Fruit fly (Drosophila melanogaster) whole organism, embryonic: Measurements from ENCODE around the gene Rip11.
A peak's percentile ranks its signal among the peaks of the same experiment; 100 is the strongest.

ENCODE experiments used
- Aef1 ChIP-seq: fragments of 200-800 bp; sonication (Bioruptor generic); IDR thresholded peaks from 3 replicates; pipeline ENCODE4 v1.3.6; 2022; ENCODE audit warnings: missing biosample characterization, missing genetic modification characterization
- Antp ChIP-seq: fragments of 200-800 bp; sonication (Bioruptor generic); optimal IDR thresholded peaks from 3 replicates; lab custom pipeline; 2016; ENCODE audit warnings: missing biosample characterization, missing genetic modification characterization
- CG1024 ChIP-seq: fragments of 200-800 bp; sonication (Bioruptor generic); IDR thresholded peaks from 2 replicates; pipeline ENCODE4 v1.3.6; 2022; ENCODE audit warnings: missing biosample characterization, missing genetic modification characterization
- CG10267 ChIP-seq: fragments of 200-800 bp; sonication (Bioruptor generic); optimal IDR thresholded peaks from 2 replicates; lab custom pipeline; 2018; ENCODE audit warnings: missing biosample characterization, mild to moderate bottlenecking, missing genetic modification characterization, moderate library complexity
- CG10366 ChIP-seq: fragments of 200-800 bp; sonication (Bioruptor generic); IDR thresholded peaks from 2 replicates; pipeline ENCODE4 v1.3.6; 2022; ENCODE audit warnings: missing biosample characterization, missing genetic modification characterization
- CG11696 ChIP-seq: fragments of 200-800 bp; sonication (Bioruptor generic); IDR thresholded peaks from 2 replicates; pipeline ENCODE4 v1.3.6; 2022; ENCODE audit warnings: missing biosample characterization, missing genetic modification characterization
- CG12744 ChIP-seq: fragments of 200-800 bp; sonication (Bioruptor generic); optimal IDR thresholded peaks from 2 replicates; lab custom pipeline; 2016; ENCODE audit warnings: missing biosample characterization, missing genetic modification characterization
- CG15011 ChIP-seq: fragments of 200-800 bp; sonication (Bioruptor generic); optimal IDR thresholded peaks from 3 replicates; lab custom pipeline; 2018; ENCODE audit warnings: missing biosample characterization, mild to moderate bottlenecking, missing genetic modification characterization
- CG15514 ChIP-seq: fragments of 200-800 bp; sonication (Bioruptor generic); optimal IDR thresholded peaks from 3 replicates; lab custom pipeline; 2017; ENCODE audit warnings: missing biosample characterization, missing genetic modification characterization, mild to moderate bottlenecking, moderate library complexity, missing genetic modification reagents
- CG15601 ChIP-seq: fragments of 200-800 bp; sonication (Bioruptor generic); optimal IDR thresholded peaks from 3 replicates; lab custom pipeline; 2019; ENCODE audit warnings: missing biosample characterization, mild to moderate bottlenecking, missing genetic modification characterization, moderate library complexity
- CG16815 ChIP-seq: fragments of 200-800 bp; sonication (Bioruptor generic); optimal IDR thresholded peaks from 3 replicates; lab custom pipeline; 2017; ENCODE audit warnings: missing biosample characterization, mild to moderate bottlenecking, missing genetic modification characterization
- CG18011 ChIP-seq: fragments of 200-800 bp; sonication (Bioruptor generic); optimal IDR thresholded peaks from 2 replicates; lab custom pipeline; 2017; ENCODE audit warnings: missing biosample characterization, missing genetic modification characterization, mild to moderate bottlenecking, moderate library complexity, missing genotype
- CG18619 ChIP-seq: fragments of 200-800 bp; sonication (Bioruptor generic); optimal IDR thresholded peaks from 3 replicates; lab custom pipeline; 2017; ENCODE audit warnings: missing biosample characterization, mild to moderate bottlenecking, missing genetic modification characterization
- CG2889 ChIP-seq: fragments of 200-800 bp; sonication (Bioruptor generic); IDR thresholded peaks from 3 replicates; pipeline ENCODE4 v1.3.6; 2022; ENCODE audit warnings: missing biosample characterization, missing genetic modification characterization
- CG33213 ChIP-seq: fragments of 200-800 bp; sonication (Bioruptor generic); optimal IDR thresholded peaks from 3 replicates; lab custom pipeline; 2016; ENCODE audit warnings: missing biosample characterization, missing genetic modification characterization
- CG3838 ChIP-seq: fragments of 200-800 bp; sonication (Bioruptor generic); optimal IDR thresholded peaks from 3 replicates; lab custom pipeline; 2016; ENCODE audit warnings: missing biosample characterization, missing genetic modification characterization
- CG43689 ChIP-seq: fragments of 200-800 bp; sonication (Bioruptor generic); IDR thresholded peaks from 2 replicates; pipeline ENCODE4 v1.3.6; 2022; ENCODE audit warnings: missing biosample characterization, missing genetic modification characterization
- CG4730 ChIP-seq: fragments of 200-800 bp; sonication (Bioruptor generic); IDR thresholded peaks from 2 replicates; pipeline ENCODE4 v1.3.6; 2022; ENCODE audit warnings: missing biosample characterization, missing genetic modification characterization
- CG6683 ChIP-seq: fragments of 200-800 bp; sonication (Bioruptor generic); optimal IDR thresholded peaks from 2 replicates; lab custom pipeline; 2017; ENCODE audit warnings: missing biosample characterization, mild to moderate bottlenecking, missing genetic modification characterization, missing genetic modification reagents
- CG6791 ChIP-seq: fragments of 200-800 bp; sonication (Bioruptor generic); IDR thresholded peaks from 3 replicates; pipeline ENCODE4 v1.3.6; 2022; ENCODE audit warnings: missing biosample characterization, missing genetic modification characterization; ENCODE audit not compliant: partially characterized antibody
- CG8359 ChIP-seq: fragments of 200-800 bp; sonication (Bioruptor generic); optimal IDR thresholded peaks from 2 replicates; lab custom pipeline; 2017; ENCODE audit warnings: missing biosample characterization, mild to moderate bottlenecking, missing genetic modification characterization, borderline replicate concordance
- Dek ChIP-seq: fragments of 200-800 bp; sonication (Bioruptor generic); optimal IDR thresholded peaks from 3 replicates; lab custom pipeline; 2019; ENCODE audit warnings: missing biosample characterization, mild to moderate bottlenecking, missing genetic modification characterization, moderate library complexity
- E2f2 ChIP-seq: fragments of 200-800 bp; sonication (Bioruptor generic); IDR thresholded peaks from 2 replicates; pipeline ENCODE4 v1.3.6; 2022; ENCODE audit warnings: missing biosample characterization, missing genetic modification characterization
- Elba2 ChIP-seq: fragments of 200-800 bp; sonication (Bioruptor generic); optimal IDR thresholded peaks from 3 replicates; lab custom pipeline; 2016; ENCODE audit warnings: missing biosample characterization, missing genetic modification characterization
- GATAe ChIP-seq: fragments of 200-800 bp; sonication (Bioruptor generic); conservative IDR thresholded peaks from 2 replicates; pipeline ENCODE4 v1.3.6; 2022; ENCODE audit warnings: missing biosample characterization, missing genetic modification characterization
- Gug ChIP-seq: fragments of 200-800 bp; sonication (Bioruptor generic); IDR thresholded peaks from 4 replicates; pipeline ENCODE4 v1.3.6; 2022; ENCODE audit warnings: missing biosample characterization, missing genetic modification characterization
- HHEX ChIP-seq: fragments of 200-800 bp; sonication (Bioruptor generic); optimal IDR thresholded peaks from 3 replicates; lab custom pipeline; 2017; ENCODE audit warnings: missing biosample characterization, mild to moderate bottlenecking, missing genetic modification characterization, missing genetic modification reagents
- HmgZ ChIP-seq: fragments of 200-800 bp; sonication (Bioruptor generic); optimal IDR thresholded peaks from 2 replicates; lab custom pipeline; 2018; ENCODE audit warnings: missing biosample characterization, mild to moderate bottlenecking, missing genetic modification characterization
- Neu2 ChIP-seq: fragments of 200-800 bp; sonication (Bioruptor generic); optimal IDR thresholded peaks from 3 replicates; lab custom pipeline; 2016; ENCODE audit warnings: missing biosample characterization, missing genetic modification characterization, borderline replicate concordance
- Nf-YA ChIP-seq: fragments of 200-800 bp; sonication (Bioruptor generic); IDR thresholded peaks from 2 replicates; pipeline ENCODE4 v1.3.6; 2022; ENCODE audit warnings: missing biosample characterization, missing genetic modification characterization
- Optix ChIP-seq: fragments of 200-800 bp; sonication (Bioruptor generic); IDR thresholded peaks from 3 replicates; pipeline ENCODE4 v1.3.6; 2022; ENCODE audit warnings: missing biosample characterization, missing genetic modification characterization
- Sry-δ ChIP-seq: fragments of 200-800 bp; sonication (Bioruptor generic); optimal IDR thresholded peaks from 2 replicates; lab custom pipeline; 2016; ENCODE audit warnings: missing biosample characterization, missing genetic modification characterization
- Trl ChIP-seq, 3 experiments: fragments of >200 bp in 2 of 3; fragments of 200-800 bp in 1 of 3; sonication (Bioruptor generic) in 1 of 3; optimal IDR thresholded peaks; 2 replicates in 1 of 3; 3 replicates in 2 of 3; lab custom pipeline; 2016 to 2017; ENCODE audit warnings: missing biosample characterization in 1 of 3, missing genetic modification characterization in 1 of 3
- Xbp1 ChIP-seq: fragments of 200-800 bp; sonication (Bioruptor generic); optimal IDR thresholded peaks from 3 replicates; lab custom pipeline; 2016; ENCODE audit warnings: missing biosample characterization, mild to moderate bottlenecking, missing genetic modification characterization
- aop ChIP-seq: fragments of 200-800 bp; sonication (Bioruptor generic); IDR thresholded peaks from 2 replicates; pipeline ENCODE4 v1.3.6; 2022; ENCODE audit warnings: missing biosample characterization, missing genetic modification characterization
- ap ChIP-seq: fragments of 200-800 bp; sonication (Bioruptor generic); IDR thresholded peaks from 2 replicates; pipeline ENCODE4 v1.3.6; 2022; ENCODE audit warnings: missing biosample characterization, missing genetic modification characterization
- bigmax ChIP-seq: fragments of 200-800 bp; sonication (Bioruptor generic); optimal IDR thresholded peaks from 2 replicates; lab custom pipeline; 2018; ENCODE audit warnings: missing biosample characterization, mild to moderate bottlenecking, missing genetic modification characterization
- bsh ChIP-seq, 2 experiments: fragments of 200-800 bp; sonication (Bioruptor generic); optimal IDR thresholded peaks; 2 replicates each; lab custom pipeline; 2017 to 2018; ENCODE audit warnings: mild to moderate bottlenecking in 2 of 2, missing biosample characterization in 2 of 2, missing genetic modification characterization in 2 of 2, moderate library complexity in 1 of 2
- dysf ChIP-seq: fragments of 200-800 bp; sonication (Bioruptor generic); IDR thresholded peaks from 3 replicates; pipeline ENCODE4 v1.3.6; 2022; ENCODE audit warnings: missing biosample characterization, missing genetic modification characterization
- ems ChIP-seq: fragments of 200-800 bp; sonication (Bioruptor generic); optimal IDR thresholded peaks from 3 replicates; lab custom pipeline; 2016; ENCODE audit warnings: missing biosample characterization, missing genetic modification characterization
- gt ChIP-seq: fragments of 200-800 bp; sonication (Bioruptor generic); IDR thresholded peaks from 2 replicates; pipeline ENCODE4 v1.3.6; 2022; ENCODE audit warnings: missing biosample characterization, missing genetic modification characterization
- her ChIP-seq: fragments of 200-800 bp; sonication (Bioruptor generic); optimal IDR thresholded peaks from 2 replicates; lab custom pipeline; 2016; ENCODE audit warnings: missing biosample characterization, missing genetic modification characterization
- ind ChIP-seq: fragments of 200-800 bp; sonication (Bioruptor generic); optimal IDR thresholded peaks from 3 replicates; lab custom pipeline; 2016; ENCODE audit warnings: missing biosample characterization, missing genetic modification characterization
- jing ChIP-seq: fragments of 200-800 bp; sonication (Bioruptor generic); optimal IDR thresholded peaks from 2 replicates; lab custom pipeline; 2018; ENCODE audit warnings: missing biosample characterization, mild to moderate bottlenecking, missing genetic modification characterization
- lov ChIP-seq, 2 experiments: fragments of 200-800 bp in 1 of 2; fragments of >200 bp in 1 of 2; sonication (Bioruptor generic) in 1 of 2; IDR thresholded peaks in 1 of 2; optimal IDR thresholded peaks in 1 of 2; 2 replicates in 1 of 2; 3 replicates in 1 of 2; pipeline versions ENCODE4 v1.3.6 to Lab custom; 2017 to 2022; ENCODE audit warnings: missing biosample characterization in 1 of 2, missing genetic modification characterization in 1 of 2
- nau ChIP-seq: fragments of 200-800 bp; sonication (Bioruptor generic); optimal IDR thresholded peaks from 3 replicates; lab custom pipeline; 2017; ENCODE audit warnings: missing biosample characterization, mild to moderate bottlenecking, missing genetic modification characterization, missing genetic modification reagents
- peb ChIP-seq: fragments of 200-800 bp; sonication (Bioruptor generic); IDR thresholded peaks from 2 replicates; pipeline ENCODE4 v1.3.6; 2022; ENCODE audit warnings: missing biosample characterization, missing genetic modification characterization
- pita ChIP-seq: fragments of 200-800 bp; sonication (Bioruptor generic); optimal IDR thresholded peaks from 2 replicates; lab custom pipeline; 2017; ENCODE audit warnings: missing biosample characterization, mild to moderate bottlenecking, missing genetic modification characterization
- psq ChIP-seq: fragments of 200-800 bp; sonication (Bioruptor generic); optimal IDR thresholded peaks from 2 replicates; lab custom pipeline; 2017; ENCODE audit warnings: missing biosample characterization, missing genetic modification characterization
- rib ChIP-seq: fragments of 200-800 bp; sonication (Bioruptor generic); IDR thresholded peaks from 2 replicates; pipeline ENCODE4 v1.3.6; 2022; ENCODE audit warnings: missing biosample characterization, missing genetic modification characterization
- scrt ChIP-seq: fragments of 200-800 bp; sonication (Bioruptor generic); optimal IDR thresholded peaks from 2 replicates; lab custom pipeline; 2018; ENCODE audit warnings: missing biosample characterization, mild to moderate bottlenecking, missing genetic modification characterization, moderate library complexity

Rip11 gene

DNA sequence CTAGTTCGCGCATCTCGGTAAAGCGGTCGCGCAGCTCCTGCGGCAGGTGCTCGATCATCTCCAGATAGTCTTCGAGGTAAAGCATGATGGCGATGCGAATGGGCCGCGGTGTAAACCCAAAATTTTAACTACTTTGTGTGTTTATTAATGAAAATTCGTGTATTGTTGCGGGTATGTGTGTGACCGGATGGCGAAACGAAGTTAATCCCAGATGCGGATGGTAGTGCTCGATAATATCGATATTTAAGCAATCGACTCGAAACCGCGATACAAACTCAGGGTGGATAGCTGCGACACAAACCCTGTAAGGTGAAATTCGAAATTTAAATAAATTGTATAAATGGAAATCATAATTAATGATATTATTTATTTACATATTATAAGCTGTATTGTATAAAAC, 5.4 kb upstream of the Rip11 start, which contains the start of gene Ing3 (continued):
- no peak for TF ChIP-seq CG15011 (GFP tag; lab: Kevin White, UChicago)
- no peak for TF ChIP-seq Trl (optimal IDR thresholded peaks at IDR 0.05; lab: Kevin White, UChicago)
- no peak for TF ChIP-seq Trl (GFP tag; optimal IDR thresholded peaks at IDR 0.05; lab: Kevin White, UChicago)
- no peak for TF ChIP-seq CG2889
- no peak for TF ChIP-seq CG43689
- no peak for TF ChIP-seq peb
- no peak for TF ChIP-seq CG18619 (GFP tag; lab: Kevin White, UChicago)
- no peak for TF ChIP-seq dysf (GFP tag; lab: Robert Waterston, UW)
- TF ChIP-seq CG16815 (GFP tag; lab: Kevin White, UChicago), result no peak
- TF ChIP-seq aop (GFP tag; lab: Robert Waterston, UW), result no peak
- TF ChIP-seq Xbp1 (GFP tag; lab: Kevin White, UChicago), result no peak
- TF ChIP-seq Dek (tag; lab: Kevin White, UChicago), result no peak
- no peak for TF ChIP-seq CG11696 (GFP tag; lab: Robert Waterston, UW)
- TF ChIP-seq HHEX (GFP tag; lab: Kevin White, UChicago), result no peak
- TF ChIP-seq ems (GFP tag; lab: Kevin White, UChicago), result no peak
- TF ChIP-seq CG33213 (GFP tag; lab: Kevin White, UChicago), result no peak
- TF ChIP-seq ap (GFP tag; lab: Robert Waterston, UW), result no peak
- no peak for TF ChIP-seq ind (GFP tag; lab: Kevin White, UChicago)
- TF ChIP-seq Antp (GFP tag; lab: Kevin White, UChicago), result no peak
- TF ChIP-seq her (GFP tag; lab: Kevin White, UChicago), result peak; percentile 57
- TF ChIP-seq E2f2, result peak; percentile 86
- TF ChIP-seq Elba2 (GFP tag; lab: Kevin White, UChicago), result no peak
- no peak for TF ChIP-seq jing
- no peak for TF ChIP-seq gt (GFP tag; lab: Robert Waterston, UW)
- TF ChIP-seq lov (optimal IDR thresholded peaks at IDR 0.05; lab: Kevin White, UChicago), result no peak
- TF ChIP-seq lov (GFP tag; IDR thresholded peaks at IDR 0.05; lab: Robert Waterston, UW), result no peak
- peak; percentile 58; the same call in 2 of the 3 replicates for TF ChIP-seq CG6791 (GFP tag; lab: Robert Waterston, UW)
- TF ChIP-seq CG8359, result no peak
- no peak for TF ChIP-seq CG10366 (GFP tag; lab: Robert Waterston, UW)
- no peak for TF ChIP-seq CG12744
- TF ChIP-seq Optix (GFP tag; lab: Robert Waterston, UW), result no peak
- TF ChIP-seq Sry-δ, result peak; percentile 67
- TF ChIP-seq CG10267 (tag; lab: Kevin White, UChicago), result peak; percentile 45
- TF ChIP-seq bsh (GFP tag; optimal IDR thresholded peaks at IDR 0.05; lab: Kevin White, UChicago), result no peak
- no peak for TF ChIP-seq CG1024 (GFP tag; lab: Robert Waterston, UW)
- no peak for TF ChIP-seq Gug (GFP tag; lab: Robert Waterston, UW)
- TF ChIP-seq CG4730 (GFP tag; lab: Robert Waterston, UW), result no peak
- TF ChIP-seq bigmax, result no peak
- TF ChIP-seq psq (GFP tag; lab: Kevin White, UChicago), result no peak
- TF ChIP-seq CG18011 (GFP tag; lab: Kevin White, UChicago), result no peak
- TF ChIP-seq Aef1 (GFP tag; lab: Robert Waterston, UW), result no peak
- no peak for TF ChIP-seq scrt (GFP tag; lab: Kevin White, UChicago)
- TF ChIP-seq GATAe (GFP tag; lab: Robert Waterston, UW), result no peak
- peak; percentile 49 for TF ChIP-seq CG15514
- TF ChIP-seq nau (GFP tag; lab: Kevin White, UChicago), result no peak
- no peak for TF ChIP-seq Neu2 (GFP tag; lab: Kevin White, UChicago)
- TF ChIP-seq rib (GFP tag; lab: Robert Waterston, UW), result no peak
- TF ChIP-seq Nf-YA (GFP tag; lab: Robert Waterston, UW), result no peak
- peak; percentile 30 for TF ChIP-seq HmgZ (tag; lab: Kevin White, UChicago)
- no peak for TF ChIP-seq CG15601 (tag; lab: Kevin White, UChicago)
- TF ChIP-seq pita, result peak; percentile 61
- no peak for TF ChIP-seq CG6683 (GFP tag; lab: Kevin White, UChicago)
- TF ChIP-seq CG3838 (GFP tag; lab: Kevin White, UChicago), result no peak
